Worm (Caenorhabditis elegans) whole organism, late embryonic: Measurements from ENCODE around the gene orc-3.

ENCODE experiments used
- C38D4.7 ChIP-seq: fragments of 200-800 bp; sonication (Bioruptor generic); optimal IDR thresholded peaks from 2 replicates; lab custom pipeline; 2018; ENCODE audit warnings: mild to moderate bottlenecking, missing genetic modification characterization, moderate library complexity, missing compliant biosample characterization
- F13H6.1 ChIP-seq: sonication (generic microtip); optimal IDR thresholded peaks from 2 replicates; lab custom pipeline; 2016; ENCODE audit warnings: missing genetic modification characterization, missing compliant biosample characterization
- K09A11.1 ChIP-seq: sonication (generic microtip); optimal IDR thresholded peaks from 2 replicates; lab custom pipeline; 2017; ENCODE audit warnings: antibody characterized with exemption, mild to moderate bottlenecking, missing genetic modification characterization, missing compliant biosample characterization; ENCODE audit not compliant: insufficient read depth
- ama-1 ChIP-seq: fragments of 150-350 bp; optimal IDR thresholded peaks from 2 replicates; lab custom pipeline; 2014
- ceh-14 ChIP-seq: sonication (generic microtip); optimal IDR thresholded peaks from 2 replicates; lab custom pipeline; 2016; ENCODE audit warnings: missing genotype, missing genetic modification characterization, missing compliant biosample characterization
- ceh-18 ChIP-seq: sonication (generic microtip); optimal IDR thresholded peaks from 2 replicates; lab custom pipeline; 2016; ENCODE audit warnings: missing genetic modification characterization, missing compliant biosample characterization
- ceh-2 ChIP-seq: sonication (generic microtip); optimal IDR thresholded peaks from 2 replicates; lab custom pipeline; 2016; ENCODE audit warnings: missing genotype, missing genetic modification characterization, missing compliant biosample characterization
- ceh-24 ChIP-seq: sonication (generic microtip); optimal IDR thresholded peaks from 2 replicates; lab custom pipeline; 2016; ENCODE audit warnings: mild to moderate bottlenecking, missing genetic modification characterization, missing compliant biosample characterization
- ceh-34 ChIP-seq: sonication (generic microtip); optimal IDR thresholded peaks from 2 replicates; lab custom pipeline; 2016; ENCODE audit warnings: mild to moderate bottlenecking, missing genetic modification characterization, missing compliant biosample characterization
- che-1 ChIP-seq: sonication (generic microtip); optimal IDR thresholded peaks from 2 replicates; lab custom pipeline; 2016; ENCODE audit warnings: mild to moderate bottlenecking, missing genetic modification characterization, missing compliant biosample characterization
- dve-1 ChIP-seq: sonication (generic microtip); optimal IDR thresholded peaks from 2 replicates; lab custom pipeline; 2017; ENCODE audit warnings: antibody characterized with exemption, mild to moderate bottlenecking, missing genetic modification characterization, missing compliant biosample characterization
- elt-2 ChIP-seq: sonication (generic microtip); optimal IDR thresholded peaks from 2 replicates; lab custom pipeline; 2016; ENCODE audit warnings: missing genetic modification reagents, missing genetic modification characterization, missing compliant biosample characterization
- fkh-6 ChIP-seq: sonication (generic microtip); optimal IDR thresholded peaks from 2 replicates; lab custom pipeline; 2016; ENCODE audit warnings: missing genetic modification characterization, missing compliant biosample characterization
- gmeb-2 ChIP-seq: sonication (generic microtip); optimal IDR thresholded peaks from 2 replicates; lab custom pipeline; 2016; ENCODE audit warnings: missing genetic modification characterization, inconsistent platforms, missing compliant biosample characterization
- hlh-13 ChIP-seq: fragments of 200-800 bp; sonication (Bioruptor generic); optimal IDR thresholded peaks from 2 replicates; lab custom pipeline; 2018; ENCODE audit warnings: mild to moderate bottlenecking, missing genetic modification characterization, missing compliant biosample characterization
- hlh-6 ChIP-seq: sonication (generic microtip); optimal IDR thresholded peaks from 2 replicates; lab custom pipeline; 2016; ENCODE audit warnings: missing genotype, missing genetic modification characterization, missing compliant biosample characterization
- hlh-8 ChIP-seq: sonication (generic microtip); optimal IDR thresholded peaks from 2 replicates; lab custom pipeline; 2016; ENCODE audit warnings: missing genotype, missing genetic modification characterization, missing compliant biosample characterization
- lim-6 ChIP-seq: sonication (generic microtip); optimal IDR thresholded peaks from 2 replicates; lab custom pipeline; 2016; ENCODE audit warnings: missing genetic modification characterization, missing compliant biosample characterization
- lin-11 ChIP-seq: fragments of 200-800 bp; sonication (Bioruptor generic); optimal IDR thresholded peaks from 2 replicates; lab custom pipeline; 2018; ENCODE audit warnings: mild to moderate bottlenecking, missing genetic modification characterization, missing compliant biosample characterization
- madf-2 ChIP-seq: sonication (generic microtip); optimal IDR thresholded peaks from 2 replicates; lab custom pipeline; 2017; ENCODE audit warnings: missing genetic modification characterization, missing compliant biosample characterization
- nhr-11 ChIP-seq: fragments of 150-350 bp; optimal IDR thresholded peaks from 2 replicates; lab custom pipeline; 2014; ENCODE audit warnings: missing biosample characterization, missing genetic modification characterization
- nhr-232 ChIP-seq: sonication (generic microtip); optimal IDR thresholded peaks from 2 replicates; lab custom pipeline; 2016; ENCODE audit warnings: missing genetic modification characterization, missing compliant biosample characterization
- pag-3 ChIP-seq: sonication (generic microtip); optimal IDR thresholded peaks from 2 replicates; lab custom pipeline; 2016; ENCODE audit warnings: missing compliant biosample characterization, missing genetic modification characterization, borderline replicate concordance
- pat-9 ChIP-seq: fragments of 200-800 bp; sonication (Bioruptor generic); optimal IDR thresholded peaks from 2 replicates; lab custom pipeline; 2018; ENCODE audit warnings: mild to moderate bottlenecking, missing genetic modification characterization, moderate library complexity, missing compliant biosample characterization
- pha-2 ChIP-seq: sonication (generic microtip); optimal IDR thresholded peaks from 2 replicates; lab custom pipeline; 2017; ENCODE audit warnings: mild to moderate bottlenecking, missing genetic modification characterization, missing compliant biosample characterization
- pha-4 ChIP-seq: fragments of 150-350 bp; optimal IDR thresholded peaks from 2 replicates; lab custom pipeline; 2018; ENCODE audit warnings: missing biosample characterization, missing genetic modification reagents, missing genetic modification characterization
- pqm-1 ChIP-seq: sonication (generic microtip); optimal IDR thresholded peaks from 2 replicates; lab custom pipeline; 2016; ENCODE audit warnings: missing genetic modification characterization, missing compliant biosample characterization
- ref-2 ChIP-seq: sonication (generic microtip); optimal IDR thresholded peaks from 2 replicates; lab custom pipeline; 2016; ENCODE audit warnings: missing genetic modification characterization, missing compliant biosample characterization
- rnt-1 ChIP-seq: sonication (generic microtip); optimal IDR thresholded peaks from 2 replicates; lab custom pipeline; 2016; ENCODE audit warnings: missing genetic modification characterization, missing compliant biosample characterization
- sdc-2 ChIP-seq: sonication (generic microtip); optimal IDR thresholded peaks from 2 replicates; lab custom pipeline; 2016; ENCODE audit warnings: missing genotype, missing genetic modification characterization, missing compliant biosample characterization
- sox-2 ChIP-seq: fragments of 200-800 bp; sonication (Bioruptor generic); IDR thresholded peaks from 2 replicates; pipeline ENCODE4 v1.3.6; 2022; ENCODE audit warnings: missing genetic modification reagents, missing genetic modification characterization, missing compliant biosample characterization
- sox-4 ChIP-seq: sonication (generic microtip); optimal IDR thresholded peaks from 2 replicates; lab custom pipeline; 2017; ENCODE audit warnings: mild to moderate bottlenecking, missing genetic modification characterization, inconsistent platforms, missing compliant biosample characterization
- tbx-2 ChIP-seq: sonication (generic microtip); optimal IDR thresholded peaks from 2 replicates; lab custom pipeline; 2016; ENCODE audit warnings: missing genetic modification characterization, missing compliant biosample characterization
- ttx-3 ChIP-seq: sonication (generic microtip); optimal IDR thresholded peaks from 2 replicates; lab custom pipeline; 2016; ENCODE audit warnings: missing genetic modification reagents, missing genetic modification characterization, missing compliant biosample characterization
- unc-3 ChIP-seq, 2 experiments: fragments of 200-800 bp in 1 of 2; sonication (Bioruptor generic) in 1 of 2; sonication (generic microtip) in 1 of 2; conservative IDR thresholded peaks in 1 of 2; optimal IDR thresholded peaks in 1 of 2; 2 replicates each; pipeline versions ENCODE4 v1.3.6 to Lab custom; 2016 to 2022; ENCODE audit warnings: missing compliant biosample characterization in 2 of 2, missing genetic modification characterization in 2 of 2, missing genetic modification reagents in 1 of 2
- unc-55 ChIP-seq: sonication (generic microtip); optimal IDR thresholded peaks from 2 replicates; lab custom pipeline; 2017; ENCODE audit warnings: missing biosample characterization, missing genetic modification reagents, missing genetic modification characterization
- unc-86 ChIP-seq: sonication (generic microtip); optimal IDR thresholded peaks from 2 replicates; lab custom pipeline; 2016; ENCODE audit warnings: missing genetic modification characterization, missing compliant biosample characterization
- zip-5 ChIP-seq: sonication (generic microtip); optimal IDR thresholded peaks from 2 replicates; lab custom pipeline; 2016; ENCODE audit warnings: missing genetic modification characterization, missing compliant biosample characterization

orc-3 gene

ce11 chrIII:1214680-1215079, 6.7 kb downstream of the orc-3 start, which contains the start of gene Y119D3B.21:
Gene Y119D3B.21, plus strand, starts transcription at chrIII:1215000.
- peak; percentile 10 for TF ChIP-seq elt-2 (tag; lab: Kevin White, UChicago)
- no peak for TF ChIP-seq pag-3 (tag; lab: Kevin White, UChicago)
- TF ChIP-seq pqm-1: peak; percentile 77

ce11 chrIII:1216096-1216495, 8.2 kb downstream of the orc-3 start:
- TF ChIP-seq hlh-13 (GFP tag; lab: Kevin White, UChicago) (no peak), unc-3 (GFP tag; conservative IDR thresholded peaks at IDR 0.05; lab: Robert Waterston, UW) (no peak), unc-3 (tag; optimal IDR thresholded peaks at IDR 0.05; lab: Kevin White, UChicago) (no peak), dve-1 (no peak), ref-2 (tag; lab: Kevin White, UChicago) (no peak), C38D4.7 (no peak), lim-6 (no peak), unc-55 (GFP tag; lab: Kevin White, UChicago) (no peak), elt-2 (tag; lab: Kevin White, UChicago) (no peak), che-1 (tag; lab: Kevin White, UChicago) (no peak), fkh-6 (no peak), ceh-14 (tag; lab: Kevin White, UChicago) (no peak), sdc-2 (tag; lab: Kevin White, UChicago) (no peak), rnt-1 (tag; lab: Kevin White, UChicago) (no peak), pha-4 (tag; lab: Kevin White, UChicago) (no peak)

ce11 chrIII:1218221-1218620, 10.3 kb downstream of the orc-3 start:
- TF ChIP-seq elt-2 (tag; lab: Kevin White, UChicago) (peak; percentile 32), ceh-18 (tag; lab: Kevin White, UChicago) (peak; percentile 25), ttx-3 (peak; percentile 29), pha-4 (tag; lab: Kevin White, UChicago) (no peak), ref-2 (tag; lab: Kevin White, UChicago) (peak; percentile 15), fkh-6 (peak; percentile 31), lim-6 (no peak), ama-1 (lab: Kevin White, UChicago) (no peak), unc-86 (tag; lab: Kevin White, UChicago) (peak; percentile 16), zip-5 (tag; lab: Kevin White, UChicago) (peak; percentile 11), sdc-2 (tag; lab: Kevin White, UChicago) (peak; percentile 28), F13H6.1 (no peak), che-1 (tag; lab: Kevin White, UChicago) (peak; percentile 69), gmeb-2 (tag; lab: Kevin White, UChicago) (peak; percentile 15), hlh-8 (tag; lab: Kevin White, UChicago) (no peak), ceh-34 (peak; percentile 30), dve-1 (peak; percentile 13), pha-2 (peak; percentile 69), ceh-2 (peak; percentile 32), nhr-11 (tag; lab: Kevin White, UChicago) (no peak), sox-2 (GFP tag; lab: Robert Waterston, UW) (0 out of 2 replicates have a peak, but pooled peaks have one; percentile 11), ceh-24 (tag; lab: Kevin White, UChicago) (no peak), pat-9 (tag; lab: Kevin White, UChicago) (peak; percentile 9), tbx-2 (tag; lab: Kevin White, UChicago) (peak; percentile 46), madf-2 (tag; lab: Kevin White, UChicago) (no peak), nhr-232 (tag; lab: Kevin White, UChicago) (peak; percentile 48), K09A11.1 (tag; lab: Kevin White, UChicago) (no peak), lin-11 (peak; percentile 51), hlh-6 (tag; lab: Kevin White, UChicago) (peak; percentile 22), sox-4 (tag; lab: Kevin White, UChicago) (peak; percentile 52)
